Worm (Caenorhabditis elegans) whole organism, L4 larva: Measurements from ENCODE around the gene saeg-1.
A peak's percentile ranks its signal among the peaks of the same experiment; 100 is the strongest.

Source experiments
- F26F4.8 ChIP-seq: fragments of 200-800 bp; sonication (Bioruptor generic); conservative IDR thresholded peaks from 2 replicates; pipeline ENCODE4 v1.3.6; 2022; ENCODE audit warnings: missing genetic modification characterization, missing compliant biosample characterization
- F37D6.2 ChIP-seq: sonication (generic microtip); optimal IDR thresholded peaks from 2 replicates; lab custom pipeline; 2016; ENCODE audit warnings: mild to moderate bottlenecking, missing genetic modification characterization, missing compliant biosample characterization
- T26A8.4 ChIP-seq: fragments of 200-800 bp; sonication (Bioruptor generic); IDR thresholded peaks from 2 replicates; pipeline ENCODE4 v1.3.6; 2022; ENCODE audit warnings: missing genetic modification characterization, missing compliant biosample characterization
- ceh-20 ChIP-seq: fragments of 200-800 bp; sonication (Bioruptor generic); IDR thresholded peaks from 2 replicates; pipeline ENCODE4 v1.3.6; 2022; ENCODE audit warnings: missing genetic modification reagents, missing genetic modification characterization, missing compliant biosample characterization
- ceh-32 ChIP-seq: sonication (generic microtip); optimal IDR thresholded peaks from 2 replicates; lab custom pipeline; 2016; ENCODE audit warnings: mild to moderate bottlenecking, missing genetic modification characterization, missing compliant biosample characterization; ENCODE audit not compliant: poor library complexity
- ceh-44 ChIP-seq: fragments of 200-800 bp; sonication (Bioruptor generic); IDR thresholded peaks from 2 replicates; pipeline ENCODE4 v1.3.6; 2022; ENCODE audit warnings: missing genetic modification reagents, missing genetic modification characterization, missing compliant biosample characterization
- daf-16 ChIP-seq, 3 experiments: sonication (generic microtip); optimal IDR thresholded peaks; 2 replicates each; lab custom pipeline; 2016 to 2017; ENCODE audit warnings: missing genetic modification characterization in 3 of 3, missing genetic modification reagents in 3 of 3, mild to moderate bottlenecking in 2 of 3, missing compliant biosample characterization in 2 of 3, missing biosample characterization in 1 of 3, moderate library complexity in 1 of 3
- daf-8 ChIP-seq: fragments of 200-800 bp; sonication (Bioruptor generic); IDR thresholded peaks from 2 replicates; pipeline ENCODE4 v1.3.6; 2022; ENCODE audit warnings: missing genetic modification characterization, missing compliant biosample characterization
- dmd-8 ChIP-seq: fragments of 200-800 bp; sonication (Bioruptor generic); IDR thresholded peaks from 2 replicates; pipeline ENCODE4 v1.3.6; 2022; ENCODE audit warnings: missing genetic modification characterization, missing compliant biosample characterization
- dve-1 ChIP-seq: sonication (generic microtip); optimal IDR thresholded peaks from 2 replicates; lab custom pipeline; 2017; ENCODE audit warnings: antibody characterized with exemption, mild to moderate bottlenecking, missing genetic modification characterization, missing compliant biosample characterization; ENCODE audit not compliant: insufficient read depth
- egl-43 ChIP-seq: fragments of 200-800 bp; sonication (Bioruptor generic); IDR thresholded peaks from 2 replicates; pipeline ENCODE4 v1.3.6; 2022; ENCODE audit warnings: missing genetic modification reagents, missing genetic modification characterization, missing compliant biosample characterization
- fkh-10 ChIP-seq: fragments of 150-350 bp; optimal IDR thresholded peaks from 2 replicates; lab custom pipeline; 2014; ENCODE audit warnings: missing biosample characterization, missing genetic modification reagents, missing genetic modification characterization
- hif-1 ChIP-seq, 2 experiments: sonication (generic microtip); optimal IDR thresholded peaks; 2 replicates each; lab custom pipeline; 2016 to 2017; ENCODE audit warnings: missing compliant biosample characterization in 2 of 2, missing genetic modification characterization in 2 of 2, missing genetic modification reagents in 2 of 2, missing genotype in 2 of 2, mild to moderate bottlenecking in 1 of 2
- hlh-11 ChIP-seq: fragments of 200-800 bp; sonication (Bioruptor generic); optimal IDR thresholded peaks from 2 replicates; lab custom pipeline; 2018; ENCODE audit warnings: mild to moderate bottlenecking, missing genetic modification characterization, missing compliant biosample characterization
- hlh-30 ChIP-seq: sonication (generic microtip); optimal IDR thresholded peaks from 2 replicates; lab custom pipeline; 2017; ENCODE audit warnings: antibody characterized with exemption, mild to moderate bottlenecking, missing genetic modification characterization, missing compliant biosample characterization; ENCODE audit not compliant: insufficient read depth
- jun-1 ChIP-seq: fragments of 150-350 bp; optimal IDR thresholded peaks from 2 replicates; lab custom pipeline; 2014; ENCODE audit warnings: missing biosample characterization, missing genetic modification reagents, missing genetic modification characterization
- lin-1 ChIP-seq: fragments of 200-800 bp; sonication (Bioruptor generic); IDR thresholded peaks from 2 replicates; pipeline ENCODE4 v1.3.6; 2022; ENCODE audit warnings: missing genetic modification reagents, missing genetic modification characterization, missing compliant biosample characterization
- lin-15B ChIP-seq: fragments of 150-350 bp; sonication (generic microtip); optimal IDR thresholded peaks from 3 replicates; lab custom pipeline; 2014; ENCODE audit warnings: missing biosample characterization, missing genetic modification characterization
- lin-39 ChIP-seq: fragments of 150-350 bp; optimal IDR thresholded peaks from 2 replicates; lab custom pipeline; 2014; ENCODE audit warnings: missing biosample characterization, missing genetic modification reagents, missing genetic modification characterization
- lsy-2 ChIP-seq, 2 experiments: fragments of 150-350 bp in 1 of 2; sonication (generic microtip) in 1 of 2; optimal IDR thresholded peaks; 2 replicates each; lab custom pipeline; 2014 to 2017; ENCODE audit warnings: missing biosample characterization in 2 of 2, missing genetic modification characterization in 2 of 2
- madf-5 ChIP-seq, 2 experiments: fragments of 200-800 bp; sonication (Bioruptor generic); IDR thresholded peaks; 2 replicates each; pipeline ENCODE4 v1.3.6; 2022; ENCODE audit warnings: missing compliant biosample characterization in 2 of 2, missing genetic modification characterization in 2 of 2
- mdl-1 ChIP-seq, 2 experiments: fragments of 150-350 bp in 1 of 2; sonication (generic microtip) in 1 of 2; optimal IDR thresholded peaks; 2 replicates each; lab custom pipeline; 2014 to 2017; ENCODE audit warnings: missing biosample characterization in 2 of 2, missing genetic modification characterization in 2 of 2
- mep-1 ChIP-seq: fragments of 150-350 bp; sonication (generic microtip); optimal IDR thresholded peaks from 3 replicates; lab custom pipeline; 2014; ENCODE audit warnings: missing biosample characterization, missing genetic modification characterization
- mxl-2 ChIP-seq: fragments of 200-800 bp; sonication (Bioruptor generic); conservative IDR thresholded peaks from 2 replicates; pipeline ENCODE4 v1.3.6; 2022; ENCODE audit warnings: missing genetic modification reagents, missing genetic modification characterization, missing compliant biosample characterization
- nhr-10 ChIP-seq: fragments of 150-350 bp; optimal IDR thresholded peaks from 2 replicates; lab custom pipeline; 2014; ENCODE audit warnings: missing biosample characterization, missing genetic modification characterization
- nhr-102 ChIP-seq: sonication (generic microtip); optimal IDR thresholded peaks from 2 replicates; lab custom pipeline; 2016; ENCODE audit warnings: mild to moderate bottlenecking, missing genetic modification characterization, moderate library complexity, missing compliant biosample characterization
- nhr-111 ChIP-seq: fragments of 200-800 bp; sonication (Bioruptor generic); optimal IDR thresholded peaks from 2 replicates; lab custom pipeline; 2018; ENCODE audit warnings: mild to moderate bottlenecking, missing genetic modification characterization, missing compliant biosample characterization
- nhr-237 ChIP-seq: sonication (generic microtip); optimal IDR thresholded peaks from 2 replicates; lab custom pipeline; 2017; ENCODE audit warnings: missing biosample characterization, missing genetic modification characterization
- nhr-25 ChIP-seq: sonication (generic microtip); optimal IDR thresholded peaks from 2 replicates; lab custom pipeline; 2017; ENCODE audit warnings: missing genetic modification characterization, mild to moderate bottlenecking, missing compliant biosample characterization, antibody characterized with exemption, moderate library complexity, borderline replicate concordance; ENCODE audit not compliant: insufficient read depth
- nhr-28 ChIP-seq: fragments of 150-350 bp; optimal IDR thresholded peaks from 2 replicates; lab custom pipeline; 2014; ENCODE audit warnings: missing biosample characterization, missing genetic modification characterization
- nhr-41 ChIP-seq: fragments of 200-800 bp; sonication (Bioruptor generic); IDR thresholded peaks from 2 replicates; pipeline ENCODE4 v1.3.6; 2022; ENCODE audit warnings: missing genetic modification reagents, missing genetic modification characterization, missing compliant biosample characterization
- nhr-42 ChIP-seq: fragments of 200-800 bp; sonication (Bioruptor generic); IDR thresholded peaks from 2 replicates; pipeline ENCODE4 v1.3.6; 2022; ENCODE audit warnings: missing genetic modification characterization, missing compliant biosample characterization
- nhr-48 ChIP-seq: sonication (generic microtip); optimal IDR thresholded peaks from 2 replicates; lab custom pipeline; 2016; ENCODE audit warnings: mild to moderate bottlenecking, missing genetic modification characterization, missing compliant biosample characterization
- nhr-77 ChIP-seq: fragments of 150-350 bp; optimal IDR thresholded peaks from 2 replicates; lab custom pipeline; 2014; ENCODE audit warnings: missing biosample characterization, missing genetic modification characterization
- php-3 ChIP-seq: fragments of 200-800 bp; sonication (Bioruptor generic); IDR thresholded peaks from 2 replicates; pipeline ENCODE4 v1.3.6; 2022; ENCODE audit warnings: missing genetic modification reagents, missing genetic modification characterization, missing compliant biosample characterization
- rbr-2 ChIP-seq: sonication (generic microtip); optimal IDR thresholded peaks from 2 replicates; lab custom pipeline; 2016; ENCODE audit warnings: missing genotype, missing genetic modification characterization, missing compliant biosample characterization
- saeg-2 ChIP-seq: fragments of 200-800 bp; sonication (Bioruptor generic); IDR thresholded peaks from 2 replicates; pipeline ENCODE4 v1.3.6; 2022; ENCODE audit warnings: missing genetic modification reagents, missing genetic modification characterization, missing compliant biosample characterization
- sdz-12 ChIP-seq: fragments of 200-800 bp; sonication (Bioruptor generic); optimal IDR thresholded peaks from 2 replicates; lab custom pipeline; 2018; ENCODE audit warnings: mild to moderate bottlenecking, missing genetic modification characterization, missing compliant biosample characterization
- set-16 ChIP-seq: fragments of 200-800 bp; sonication (Bioruptor generic); IDR thresholded peaks from 2 replicates; pipeline ENCODE4 v1.3.6; 2022; ENCODE audit warnings: missing genetic modification reagents, missing genetic modification characterization, missing compliant biosample characterization
- snpc-1.2 ChIP-seq: fragments of 200-800 bp; sonication (Bioruptor generic); IDR thresholded peaks from 2 replicates; pipeline ENCODE4 v1.3.6; 2022; ENCODE audit warnings: missing genetic modification reagents, missing genetic modification characterization, missing compliant biosample characterization
- spr-1 ChIP-seq: sonication (generic microtip); optimal IDR thresholded peaks from 2 replicates; lab custom pipeline; 2016; ENCODE audit warnings: mild to moderate bottlenecking, missing genetic modification characterization, missing compliant biosample characterization
- tag-97 ChIP-seq: fragments of 200-800 bp; sonication (Bioruptor generic); IDR thresholded peaks from 2 replicates; pipeline ENCODE4 v1.3.6; 2022; ENCODE audit warnings: missing genetic modification characterization, missing compliant biosample characterization
- tra-1 ChIP-seq: fragments of 200-800 bp; sonication (Bioruptor generic); IDR thresholded peaks from 2 replicates; pipeline ENCODE4 v1.3.6; 2022; ENCODE audit warnings: missing genetic modification reagents, missing genetic modification characterization, missing compliant biosample characterization
- unc-130 ChIP-seq: sonication (generic microtip); optimal IDR thresholded peaks from 2 replicates; lab custom pipeline; 2016; ENCODE audit warnings: missing genetic modification reagents, missing genetic modification characterization, missing compliant biosample characterization
- unc-39 ChIP-seq: sonication (generic microtip); optimal IDR thresholded peaks from 2 replicates; lab custom pipeline; 2017; ENCODE audit warnings: missing biosample characterization, missing genetic modification characterization
- ztf-7 ChIP-seq: fragments of 150-350 bp; optimal IDR thresholded peaks from 2 replicates; lab custom pipeline; 2014; ENCODE audit warnings: missing biosample characterization, missing genetic modification characterization

The saeg-1 gene

DNA sequence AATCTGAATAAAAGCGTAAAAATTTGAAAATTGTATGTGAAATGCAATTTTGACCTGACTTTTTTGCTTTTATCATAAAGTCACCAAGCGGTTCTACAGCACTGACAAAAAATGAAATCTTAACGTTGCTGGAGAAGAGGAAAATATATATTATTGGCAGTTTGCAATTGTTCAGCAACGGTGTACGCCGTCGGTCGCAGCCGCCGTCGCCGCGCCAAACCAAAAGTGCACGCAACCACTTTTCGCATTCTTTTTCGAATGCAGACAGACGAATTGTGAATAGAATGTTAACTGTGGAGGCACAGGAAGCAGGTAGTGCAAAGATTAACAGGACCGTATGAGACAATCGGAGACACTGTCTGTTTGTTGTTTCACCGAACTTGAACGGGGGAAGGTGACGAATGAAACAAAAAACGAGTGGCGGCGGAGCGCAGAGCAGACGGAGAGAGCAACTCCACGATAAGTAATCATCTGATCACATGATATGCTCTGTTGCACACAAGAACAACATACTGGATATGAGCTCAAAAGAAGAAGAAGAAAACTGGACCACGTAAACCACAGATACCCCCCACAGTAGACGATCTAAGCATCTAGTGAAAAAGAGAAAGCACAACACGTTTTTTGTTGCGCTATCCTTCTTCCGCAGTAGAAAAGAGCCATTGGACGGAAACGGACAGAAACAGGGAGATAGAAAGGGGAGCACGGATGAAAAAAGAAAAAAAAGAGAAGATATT is 8.4 kb downstream of the saeg-1 start (continued):
- TF ChIP-seq lsy-2 (tag; optimal IDR thresholded peaks at IDR 0.05; lab: Kevin White, UChicago), result peak in 1 of 2 experiments; percentile 9
- TF ChIP-seq tra-1 (GFP tag; lab: Robert Waterston, UW), result peak; percentile 21; the same call in 1 of the 2 replicates
- peak; percentile 15 for TF ChIP-seq hlh-30 (tag; lab: Kevin White, UChicago)
- no peak for TF ChIP-seq madf-5 (GFP tag; IDR thresholded peaks at IDR 0.05; lab: Robert Waterston, UW)
- TF ChIP-seq mep-1 (tag; lab: Kevin White, UChicago), result peak; percentile 17

DNA sequence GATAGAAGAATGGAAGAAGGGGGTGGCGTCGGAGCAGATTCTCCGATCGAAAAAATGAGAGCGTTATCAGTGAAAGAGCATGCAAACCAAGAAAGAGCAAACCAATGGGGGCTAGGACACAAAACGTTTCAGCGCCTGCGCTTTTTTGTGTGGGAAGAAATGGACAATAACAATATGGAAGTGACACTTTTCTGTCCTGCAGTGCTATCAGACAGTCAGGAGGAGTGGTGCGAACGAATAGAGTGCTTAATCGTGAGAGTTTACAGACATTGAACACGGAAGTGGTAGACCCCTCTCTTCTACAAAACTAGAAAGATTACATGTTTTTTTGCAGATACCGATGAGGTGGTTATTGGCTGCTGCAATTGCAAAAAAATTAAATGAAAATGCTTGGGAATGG is 10.1 kb downstream of the saeg-1 start:
- no peak for TF ChIP-seq ceh-32
- peak; percentile 59 for TF ChIP-seq nhr-77
- no peak for TF ChIP-seq dmd-8 (GFP tag; lab: Robert Waterston, UW)
- no peak for TF ChIP-seq lin-15B (tag; lab: Kevin White, UChicago)
- peak; percentile 77 for TF ChIP-seq lin-1 (GFP tag; lab: Robert Waterston, UW)
- peak; percentile 61 for TF ChIP-seq php-3 (GFP tag; lab: Robert Waterston, UW)
- TF ChIP-seq T26A8.4, result no peak
- TF ChIP-seq nhr-25 (tag; lab: Kevin White, UChicago), result no peak
- no peak for TF ChIP-seq lin-39 (tag; lab: Kevin White, UChicago)
- no peak for TF ChIP-seq sdz-12
- peak; percentile 80 for TF ChIP-seq dve-1 (tag; lab: Kevin White, UChicago)
- TF ChIP-seq nhr-10 (tag; lab: Kevin White, UChicago), result no peak
- 0 out of 2 replicates have a peak, but pooled peaks have one; percentile 61 for TF ChIP-seq saeg-2 (GFP tag; lab: Robert Waterston, UW)
- TF ChIP-seq unc-130 (GFP tag; lab: Kevin White, UChicago), result no peak
- TF ChIP-seq egl-43, result no peak
- no peak for TF ChIP-seq ceh-44 (GFP tag; lab: Robert Waterston, UW)
- no peak for TF ChIP-seq fkh-10
- no peak for TF ChIP-seq mxl-2
- TF ChIP-seq jun-1 (tag; lab: Kevin White, UChicago), result peak; percentile 42
- TF ChIP-seq nhr-48 (tag; lab: Kevin White, UChicago), result peak; percentile 60
- peak in 1 of 2 experiments; percentile 44 for TF ChIP-seq daf-16 (GFP tag; optimal IDR thresholded peaks at IDR 0.05; lab: Kevin White, UChicago)
- TF ChIP-seq daf-16 (tag; optimal IDR thresholded peaks at IDR 0.05; lab: Kevin White, UChicago), result peak; percentile 93
- no peak for TF ChIP-seq ceh-20
- 0 out of 2 replicates have a peak, but pooled peaks have one; percentile 30 for TF ChIP-seq nhr-41 (GFP tag; lab: Robert Waterston, UW)
- TF ChIP-seq mdl-1 (tag; optimal IDR thresholded peaks at IDR 0.05; lab: Kevin White, UChicago), result peak in 1 of 2 experiments; percentile 56
- no peak for TF ChIP-seq ztf-7 (tag; lab: Kevin White, UChicago)
- TF ChIP-seq nhr-28 (tag; lab: Kevin White, UChicago), result peak; percentile 96
- TF ChIP-seq nhr-237 (tag; lab: Kevin White, UChicago), result no peak
- TF ChIP-seq set-16, result no peak
- no peak for TF ChIP-seq daf-8 (GFP tag; lab: Robert Waterston, UW)
- TF ChIP-seq spr-1, result no peak
- no peak for TF ChIP-seq lsy-2 (tag; optimal IDR thresholded peaks at IDR 0.05; lab: Kevin White, UChicago)
- no peak for TF ChIP-seq tag-97 (GFP tag; lab: Robert Waterston, UW)
- TF ChIP-seq hlh-11 (tag; lab: Kevin White, UChicago), result peak; percentile 89
- no peak for TF ChIP-seq snpc-1.2 (GFP tag; lab: Robert Waterston, UW)
- TF ChIP-seq unc-39 (tag; lab: Kevin White, UChicago), result no peak
- peak in 1 of 2 experiments; percentile 40 for TF ChIP-seq hif-1 (tag; optimal IDR thresholded peaks at IDR 0.05; lab: Kevin White, UChicago)
- TF ChIP-seq nhr-42 (GFP tag; lab: Robert Waterston, UW), result no peak
- no peak for TF ChIP-seq nhr-111 (GFP tag; lab: Kevin White, UChicago)
- TF ChIP-seq rbr-2 (tag; lab: Kevin White, UChicago), result no peak
- TF ChIP-seq nhr-102, result peak; percentile 38
- TF ChIP-seq mep-1 (tag; lab: Kevin White, UChicago), result peak; percentile 16
- no peak for TF ChIP-seq F37D6.2
- 0 out of 2 replicates have a peak, but pooled peaks have one; percentile 29 for TF ChIP-seq F26F4.8 (GFP tag; lab: Robert Waterston, UW)
